Worm (Caenorhabditis elegans) whole organism, L3 larva: Measurements from ENCODE around the gene Y43B11AL.1.

Experiments used
- ama-1 ChIP-seq: fragments of 150-350 bp; optimal IDR thresholded peaks from 2 replicates; lab custom pipeline; 2018
- ceh-28 ChIP-seq: fragments of 150-350 bp; optimal IDR thresholded peaks from 2 replicates; lab custom pipeline; 2014; ENCODE audit warnings: missing biosample characterization, missing genetic modification reagents, missing genetic modification characterization
- ceh-9 ChIP-seq: sonication (generic microtip); optimal IDR thresholded peaks from 2 replicates; lab custom pipeline; 2018; ENCODE audit warnings: missing biosample characterization, missing genetic modification characterization
- elt-2 ChIP-seq: sonication (generic microtip); optimal IDR thresholded peaks from 2 replicates; lab custom pipeline; 2016; ENCODE audit warnings: missing genetic modification reagents, mild to moderate bottlenecking, missing genetic modification characterization, missing compliant biosample characterization
- jun-1 ChIP-seq: fragments of 150-350 bp; optimal IDR thresholded peaks from 2 replicates; lab custom pipeline; 2014; ENCODE audit warnings: missing biosample characterization, missing genetic modification reagents, missing genetic modification characterization
- nhr-11 ChIP-seq: fragments of 150-350 bp; optimal IDR thresholded peaks from 2 replicates; lab custom pipeline; 2014; ENCODE audit warnings: missing biosample characterization, missing genetic modification characterization
- nhr-76 ChIP-seq: fragments of 150-350 bp; sonication (generic microtip); optimal IDR thresholded peaks from 5 replicates; lab custom pipeline; 2014; ENCODE audit warnings: missing biosample characterization, missing genetic modification characterization
- pha-4 ChIP-seq: fragments of 150-350 bp; optimal IDR thresholded peaks from 2 replicates; lab custom pipeline; 2014; ENCODE audit warnings: missing biosample characterization, missing genetic modification reagents, missing genetic modification characterization
- skn-1 ChIP-seq: fragments of 150-350 bp; optimal IDR thresholded peaks from 2 replicates; lab custom pipeline; 2014; ENCODE audit warnings: missing biosample characterization, missing genetic modification characterization
- unc-39 ChIP-seq: sonication (generic microtip); optimal IDR thresholded peaks from 4 replicates; lab custom pipeline; 2017; ENCODE audit warnings: missing biosample characterization, missing genetic modification characterization

ce11 chrIV:7083382-7083784 is 18.3 kb downstream of the Y43B11AL.1 start, which contains the start of gene Y43B11AR.3:
- TF ChIP-seq jun-1 (tag; lab: Kevin White, UChicago): no peak
- no peak for TF ChIP-seq unc-39
- TF ChIP-seq ceh-28 (tag; lab: Kevin White, UChicago): no peak
- TF ChIP-seq skn-1 (tag; lab: Kevin White, UChicago): no peak
- TF ChIP-seq ama-1 (lab: Kevin White, UChicago): peak; percentile 12
- peak; percentile 25 for TF ChIP-seq elt-2 (tag; lab: Kevin White, UChicago)
- TF ChIP-seq ceh-9 (tag; lab: Kevin White, UChicago): no peak
- TF ChIP-seq pha-4 (tag; lab: Kevin White, UChicago): no peak
- TF ChIP-seq nhr-11: no peak
- TF ChIP-seq nhr-76 (tag; lab: Kevin White, UChicago): no peak
